Worm (Caenorhabditis elegans) whole organism, midembryonic: Measurements from ENCODE around the gene D1054.5.

ENCODE experiments used
- T22C8.4 ChIP-seq: fragments of 200-800 bp; sonication (Bioruptor generic); IDR thresholded peaks from 2 replicates; pipeline ENCODE4 v1.3.6; 2022; ENCODE audit warnings: missing genetic modification characterization, missing compliant biosample characterization
- cog-1 ChIP-seq: sonication (generic microtip); optimal IDR thresholded peaks from 2 replicates; lab custom pipeline; 2016; ENCODE audit warnings: missing genetic modification characterization, missing compliant biosample characterization
- flt-1 ChIP-seq: fragments of 200-800 bp; sonication (Bioruptor generic); IDR thresholded peaks from 2 replicates; pipeline ENCODE4 v1.3.6; 2022; ENCODE audit warnings: missing genetic modification characterization, missing compliant biosample characterization
- klf-2 ChIP-seq: fragments of 200-800 bp; sonication (Bioruptor generic); conservative IDR thresholded peaks from 2 replicates; pipeline ENCODE4 v1.3.6; 2022; ENCODE audit warnings: missing genetic modification reagents, missing genetic modification characterization, missing compliant biosample characterization
- med-1 ChIP-seq: sonication (generic microtip); optimal IDR thresholded peaks from 2 replicates; lab custom pipeline; 2017; ENCODE audit warnings: missing genetic modification characterization, mild to moderate bottlenecking, missing compliant biosample characterization, antibody characterized with exemption, missing genetic modification reagents; ENCODE audit not compliant: insufficient read depth
- ref-1 ChIP-seq: fragments of 200-800 bp; sonication (Bioruptor generic); conservative IDR thresholded peaks from 2 replicates; pipeline ENCODE4 v1.3.6; 2022; ENCODE audit warnings: missing genetic modification reagents, missing genetic modification characterization, missing compliant biosample characterization
- tab-1 ChIP-seq: fragments of 200-800 bp; sonication (Bioruptor generic); IDR thresholded peaks from 2 replicates; pipeline ENCODE4 v1.3.6; 2022; ENCODE audit warnings: missing genetic modification characterization, missing compliant biosample characterization
- ztf-23 ChIP-seq: fragments of 200-800 bp; sonication (Bioruptor generic); IDR thresholded peaks from 2 replicates; pipeline ENCODE4 v1.3.6; 2022; ENCODE audit warnings: missing genetic modification reagents, missing genetic modification characterization, missing compliant biosample characterization
- ztf-29 ChIP-seq: fragments of 200-800 bp; sonication (Bioruptor generic); IDR thresholded peaks from 2 replicates; pipeline ENCODE4 v1.3.6; 2022; ENCODE audit warnings: missing genetic modification reagents, missing genetic modification characterization, missing compliant biosample characterization

D1054.5 gene

ce11 chrV:10773216-10773615, 3.2 kb downstream of the D1054.5 start:
- TF ChIP-seq cog-1 (tag; lab: Kevin White, UChicago) = no peak
- no peak for TF ChIP-seq ztf-23
- TF ChIP-seq klf-2 (GFP tag; lab: Robert Waterston, UW) = no peak
- no peak for TF ChIP-seq med-1 (GFP tag; lab: Kevin White, UChicago)
- TF ChIP-seq T22C8.4 = no peak
- no peak for TF ChIP-seq flt-1 (GFP tag; lab: Robert Waterston, UW)
- TF ChIP-seq ztf-29 (GFP tag; lab: Robert Waterston, UW) = no peak
- TF ChIP-seq tab-1 (GFP tag; lab: Robert Waterston, UW) = no peak
- TF ChIP-seq ref-1 (GFP tag; lab: Robert Waterston, UW) = no peak

ce11 chrV:10771390-10771789, 5.0 kb downstream of the D1054.5 start, which contains the start of gene D1054.3:
Gene D1054.3 (plus strand): TSS chrV:10771451.
- no peak for TF ChIP-seq cog-1 (tag; lab: Kevin White, UChicago)
- no peak for TF ChIP-seq flt-1 (GFP tag; lab: Robert Waterston, UW)
- no peak for TF ChIP-seq ref-1 (GFP tag; lab: Robert Waterston, UW)
- TF ChIP-seq ztf-29 (GFP tag; lab: Robert Waterston, UW) = no peak
- no peak for TF ChIP-seq tab-1 (GFP tag; lab: Robert Waterston, UW)
- no peak for TF ChIP-seq ztf-23
- no peak for TF ChIP-seq klf-2 (GFP tag; lab: Robert Waterston, UW)
- no peak for TF ChIP-seq med-1 (GFP tag; lab: Kevin White, UChicago)
- no peak for TF ChIP-seq T22C8.4

- TF ChIP-seq T22C8.4 (no peak), ztf-23 (no peak), ref-1 (GFP tag; lab: Robert Waterston, UW) (no peak), cog-1 (tag; lab: Kevin White, UChicago) (no peak), flt-1 (GFP tag; lab: Robert Waterston, UW) (no peak), med-1 (GFP tag; lab: Kevin White, UChicago) (no peak)
These were observed 6.4 kb downstream of the D1054.5 start, which contains the start of the genes D1054.1 and pas-2 for ce11 chrV:10770026-10770425. Gene D1054.1 (minus strand): TSS chrV:10770217. Gene pas-2 (plus strand): TSS chrV:10770368.

- TF ChIP-seq ref-1 (GFP tag; lab: Robert Waterston, UW) = no peak
- TF ChIP-seq ztf-29 (GFP tag; lab: Robert Waterston, UW) = no peak
- no peak for TF ChIP-seq tab-1 (GFP tag; lab: Robert Waterston, UW)
- no peak for TF ChIP-seq T22C8.4
- TF ChIP-seq klf-2 (GFP tag; lab: Robert Waterston, UW) = no peak
- TF ChIP-seq cog-1 (tag; lab: Kevin White, UChicago) = no peak
- TF ChIP-seq flt-1 (GFP tag; lab: Robert Waterston, UW) = no peak
- no peak for TF ChIP-seq ztf-23
- TF ChIP-seq med-1 (GFP tag; lab: Kevin White, UChicago) = no peak
These were observed 7.5 kb downstream of the D1054.5 start for ce11 chrV:10768892-10769291.

- TF ChIP-seq flt-1 (GFP tag; lab: Robert Waterston, UW) (no peak), klf-2 (GFP tag; lab: Robert Waterston, UW) (no peak), med-1 (GFP tag; lab: Kevin White, UChicago) (no peak), T22C8.4 (no peak), cog-1 (tag; lab: Kevin White, UChicago) (no peak), ref-1 (GFP tag; lab: Robert Waterston, UW) (no peak), ztf-29 (GFP tag; lab: Robert Waterston, UW) (no peak), ztf-23 (no peak), tab-1 (GFP tag; lab: Robert Waterston, UW) (no peak)
These were observed 12.3 kb downstream of the D1054.5 start, which contains the start of gene ocr-1 for ce11 chrV:10764066-10764465. Gene ocr-1 (plus strand): TSS chrV:10764366.

ce11 chrV:10762695-10763094, 13.7 kb downstream of the D1054.5 start, which contains the start of gene sre-6:
Gene sre-6 (minus strand): TSS chrV:10762795.
- no peak for TF ChIP-seq klf-2 (GFP tag; lab: Robert Waterston, UW)
- TF ChIP-seq med-1 (GFP tag; lab: Kevin White, UChicago) = no peak
- TF ChIP-seq ztf-23 = no peak
- no peak for TF ChIP-seq ref-1 (GFP tag; lab: Robert Waterston, UW)

ce11 chrV:10760839-10761238, 15.5 kb downstream of the D1054.5 start:
- TF ChIP-seq T22C8.4 (no peak), med-1 (GFP tag; lab: Kevin White, UChicago) (no peak), ref-1 (GFP tag; lab: Robert Waterston, UW) (no peak), ztf-29 (GFP tag; lab: Robert Waterston, UW) (no peak), tab-1 (GFP tag; lab: Robert Waterston, UW) (no peak), klf-2 (GFP tag; lab: Robert Waterston, UW) (no peak), flt-1 (GFP tag; lab: Robert Waterston, UW) (no peak), ztf-23 (no peak), cog-1 (tag; lab: Kevin White, UChicago) (no peak)

- TF ChIP-seq ref-1 (GFP tag; lab: Robert Waterston, UW) = no peak
- TF ChIP-seq klf-2 (GFP tag; lab: Robert Waterston, UW) = no peak
- no peak for TF ChIP-seq flt-1 (GFP tag; lab: Robert Waterston, UW)
- TF ChIP-seq ztf-23 = no peak
- no peak for TF ChIP-seq tab-1 (GFP tag; lab: Robert Waterston, UW)
- no peak for TF ChIP-seq ztf-29 (GFP tag; lab: Robert Waterston, UW)
- no peak for TF ChIP-seq T22C8.4
- no peak for TF ChIP-seq cog-1 (tag; lab: Kevin White, UChicago)
- TF ChIP-seq med-1 (GFP tag; lab: Kevin White, UChicago) = no peak
These were observed 17.7 kb downstream of the D1054.5 start, which contains the start of gene F28H7.8 for ce11 chrV:10758658-10759057. Gene F28H7.8 (plus strand): TSS chrV:10758958.

ce11 chrV:10757128-10757527, 19.2 kb downstream of the D1054.5 start:
- TF ChIP-seq klf-2 (GFP tag; lab: Robert Waterston, UW) (no peak), T22C8.4 (no peak), ref-1 (GFP tag; lab: Robert Waterston, UW) (no peak), flt-1 (GFP tag; lab: Robert Waterston, UW) (no peak), ztf-23 (no peak), cog-1 (tag; lab: Kevin White, UChicago) (no peak), tab-1 (GFP tag; lab: Robert Waterston, UW) (no peak), med-1 (GFP tag; lab: Kevin White, UChicago) (no peak), ztf-29 (GFP tag; lab: Robert Waterston, UW) (no peak)
